Worm (Caenorhabditis elegans): ENCODE measurements around the gene Y43F8A.1.

DNA sequence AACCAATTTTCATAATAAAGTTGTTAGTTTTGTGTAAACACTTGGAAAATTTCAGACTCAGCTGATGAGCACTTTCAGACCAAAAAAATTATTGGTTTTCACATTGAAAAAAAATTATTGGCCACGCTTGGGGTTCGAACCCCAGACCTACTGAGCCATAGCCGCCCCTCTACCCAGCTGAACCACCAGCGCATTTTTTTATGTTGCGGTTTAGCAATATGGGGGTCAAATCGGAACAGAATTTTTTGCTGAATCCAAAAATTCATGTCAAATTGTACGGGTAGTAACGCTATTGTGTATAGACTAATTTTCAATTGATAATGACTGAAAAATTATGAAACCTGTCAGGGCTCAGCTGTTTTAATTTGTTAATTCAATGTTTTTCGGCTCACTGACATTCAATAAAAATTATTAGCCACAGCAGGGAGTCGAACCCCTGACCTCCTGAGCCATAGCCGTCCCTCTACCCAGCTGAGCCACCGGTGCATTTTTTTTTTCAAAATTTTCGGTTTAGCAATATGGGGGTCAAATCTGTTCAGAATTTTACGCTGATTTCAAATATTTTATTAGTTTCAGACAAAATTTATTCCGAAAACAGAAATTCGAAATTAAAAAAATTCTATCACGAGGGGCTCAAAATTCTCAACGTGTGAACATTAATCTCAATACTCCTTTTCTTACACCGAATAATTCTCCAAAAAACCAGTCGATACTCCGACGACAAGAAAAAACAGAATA lies 26.5 kb downstream of the Y43F8A.1 start:
- no peak for TF ChIP-seq lin-39 (tag; optimal IDR thresholded peaks at IDR 0.05)
- TF ChIP-seq elt-1 (tag; optimal IDR thresholded peaks at IDR 0.05), result no peak
- TF ChIP-seq egl-27 (tag; optimal IDR thresholded peaks at IDR 0.05), result no peak
- TF ChIP-seq nhr-25 (tag; optimal IDR thresholded peaks at IDR 0.05), result no peak
- TF ChIP-seq snpc-4 (tag; optimal IDR thresholded peaks at IDR 0.05), result no peak
- no peak for TF ChIP-seq nhr-77 (tag; optimal IDR thresholded peaks at IDR 0.05)
- TF ChIP-seq nhr-10 (tag; optimal IDR thresholded peaks at IDR 0.05), result no peak
- no peak for TF ChIP-seq fos-1 (tag; optimal IDR thresholded peaks at IDR 0.05)
- TF ChIP-seq nhr-237 (tag; optimal IDR thresholded peaks at IDR 0.05), result no peak
- no peak for TF ChIP-seq nhr-11 (tag; optimal IDR thresholded peaks at IDR 0.05)
- no peak for TF ChIP-seq unc-62 (GFP tag; optimal IDR thresholded peaks at IDR 0.05)
- no peak for TF ChIP-seq lin-11 (tag; optimal IDR thresholded peaks at IDR 0.05)
